Worm (Caenorhabditis elegans): Measurements from ENCODE around the gene F31B12.3.

DNA sequence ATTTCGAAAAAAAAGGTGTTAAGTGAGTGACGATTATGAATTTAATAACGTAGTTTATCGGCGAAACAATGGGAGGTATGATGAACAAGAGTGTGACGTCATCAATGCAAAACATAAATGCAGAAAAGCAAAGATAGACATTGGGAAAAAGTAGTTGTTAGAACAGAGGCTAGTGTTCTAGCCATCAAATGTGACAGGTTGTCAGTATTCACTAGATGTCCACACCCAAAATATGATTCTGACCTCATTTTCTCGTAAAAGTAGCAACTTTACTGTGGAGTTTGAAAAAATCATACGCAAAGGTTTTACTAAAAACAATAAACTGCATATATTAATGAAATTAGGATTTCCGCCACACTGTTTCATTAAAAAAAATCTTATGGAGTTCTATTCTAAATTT is 30.8 kb upstream of the F31B12.3 start:
- TF ChIP-seq ama-1 (optimal IDR thresholded peaks at IDR 0.05) (no peak), aly-1 (tag; optimal IDR thresholded peaks at IDR 0.05) (no peak), F13C5.2 (tag; optimal IDR thresholded peaks at IDR 0.05) (no peak), sea-1 (GFP tag; conservative IDR thresholded peaks at IDR 0.05) (no peak), ets-7 (tag; optimal IDR thresholded peaks at IDR 0.05) (no peak), hmbx-1 (tag; optimal IDR thresholded peaks at IDR 0.05) (no peak), ceh-13 (GFP tag; optimal IDR thresholded peaks at IDR 0.05) (no peak), ceh-36 (tag; optimal IDR thresholded peaks at IDR 0.05) (no peak), pes-1 (GFP tag; IDR thresholded peaks at IDR 0.05) (no peak), tbx-37 (GFP tag; conservative IDR thresholded peaks at IDR 0.05) (no peak), scrt-1 (GFP tag; IDR thresholded peaks at IDR 0.05) (no peak)
